Fruit fly (Drosophila melanogaster) whole organism, wandering third instar larva: ENCODE measurements around the gene CG44426.

Experiments
- Abd-B ChIP-seq: fragments of >200 bp; optimal IDR thresholded peaks from 2 replicates; lab custom pipeline; 2017; ENCODE audit warnings: missing biosample characterization, missing genetic modification characterization
- CG32264 ChIP-seq: fragments of 200-800 bp; sonication (Bioruptor generic); optimal IDR thresholded peaks from 2 replicates; lab custom pipeline; 2016; ENCODE audit warnings: missing biosample characterization, missing genetic modification characterization
- CG9705 ChIP-seq: fragments of 200-800 bp; sonication (Bioruptor generic); optimal IDR thresholded peaks from 2 replicates; lab custom pipeline; 2018; ENCODE audit warnings: missing biosample characterization, mild to moderate bottlenecking, missing genetic modification characterization
- CrebA ChIP-seq: fragments of 200-800 bp; sonication (Bioruptor generic); optimal IDR thresholded peaks from 2 replicates; lab custom pipeline; 2016; ENCODE audit warnings: missing biosample characterization, mild to moderate bottlenecking, missing genetic modification characterization, borderline replicate concordance
- Dfd ChIP-seq: fragments of >200 bp; optimal IDR thresholded peaks from 2 replicates; lab custom pipeline; 2017; ENCODE audit warnings: missing biosample characterization, missing genetic modification characterization
- Dif ChIP-seq: fragments of 200-275, 200-300 bp; sonication (Bioruptor generic); optimal IDR thresholded peaks from 2 replicates; lab custom pipeline; 2018; ENCODE audit warnings: missing biosample characterization, missing genetic modification characterization; ENCODE audit not compliant: partially characterized antibody
- GATAd ChIP-seq: sonication (Bioruptor generic); optimal IDR thresholded peaks from 2 replicates; lab custom pipeline; 2016; ENCODE audit warnings: missing biosample characterization, missing genetic modification characterization
- HLH106 ChIP-seq: fragments of 200-800 bp; optimal IDR thresholded peaks from 3 replicates; lab custom pipeline; 2019; ENCODE audit warnings: missing biosample characterization, mild to moderate bottlenecking, missing genetic modification characterization, moderate library complexity
- Hnf4 ChIP-seq: fragments of 200-800 bp; sonication (Bioruptor generic); optimal IDR thresholded peaks from 2 replicates; lab custom pipeline; 2016; ENCODE audit warnings: missing biosample characterization, mild to moderate bottlenecking, missing genetic modification characterization
- Hr78 ChIP-seq: fragments of >200 bp; optimal IDR thresholded peaks from 2 replicates; lab custom pipeline; 2017; ENCODE audit warnings: missing biosample characterization, missing genetic modification characterization
- Hr83 ChIP-seq: fragments of 200-300 bp; sonication (Bioruptor generic); optimal IDR thresholded peaks from 2 replicates; lab custom pipeline; 2016; ENCODE audit warnings: missing biosample characterization, mild to moderate bottlenecking, missing genetic modification characterization, moderate library complexity; ENCODE audit not compliant: poor library complexity, severe bottlenecking
- Jra ChIP-seq: sonication (Bioruptor generic); optimal IDR thresholded peaks from 2 replicates; lab custom pipeline; 2016; ENCODE audit warnings: missing biosample characterization, missing genetic modification characterization
- Mio ChIP-seq: sonication (Bioruptor generic); optimal IDR thresholded peaks from 2 replicates; lab custom pipeline; 2016; ENCODE audit warnings: missing biosample characterization, missing genetic modification characterization
- OdsH ChIP-seq: fragments of 200-800 bp; sonication (Bioruptor generic); optimal IDR thresholded peaks from 2 replicates; lab custom pipeline; 2016; ENCODE audit warnings: missing biosample characterization, mild to moderate bottlenecking, missing genetic modification characterization
- Rel ChIP-seq, 2 experiments: fragments of 200-800 bp; sonication (Bioruptor generic) in 1 of 2; optimal IDR thresholded peaks; 2 replicates in 1 of 2; 3 replicates in 1 of 2; lab custom pipeline; 2016 to 2019; ENCODE audit warnings: mild to moderate bottlenecking in 2 of 2, missing biosample characterization in 2 of 2, missing genetic modification characterization in 2 of 2, moderate library complexity in 1 of 2
- Sp1 ChIP-seq: fragments of 200-800 bp; sonication (Bioruptor generic); optimal IDR thresholded peaks from 3 replicates; lab custom pipeline; 2019; ENCODE audit warnings: missing biosample characterization, mild to moderate bottlenecking, missing genetic modification characterization, moderate library complexity
- Vsx2 ChIP-seq: fragments of 200-300, 225-300 bp; sonication (Bioruptor generic); optimal IDR thresholded peaks from 2 replicates; lab custom pipeline; 2018; ENCODE audit warnings: missing biosample characterization, missing genetic modification characterization; ENCODE audit not compliant: partially characterized antibody
- br ChIP-seq: fragments of 200-800 bp; sonication (Bioruptor generic); optimal IDR thresholded peaks from 2 replicates; lab custom pipeline; 2016; ENCODE audit warnings: missing biosample characterization, missing genetic modification characterization
- dl ChIP-seq, 2 experiments: fragments of 175-275, 200-275 bp in 1 of 2; fragments of 200-275 bp in 1 of 2; sonication (Bioruptor generic); optimal IDR thresholded peaks; lab custom pipeline; 2018; ENCODE audit warnings: mild to moderate bottlenecking in 2 of 2, missing biosample characterization in 2 of 2, missing genetic modification characterization in 2 of 2, moderate library complexity in 2 of 2; ENCODE audit not compliant: partially characterized antibody in 2 of 2, insufficient read depth in 1 of 2
- dsf ChIP-seq: sonication (Bioruptor generic); optimal IDR thresholded peaks from 2 replicates; lab custom pipeline; 2016; ENCODE audit warnings: missing biosample characterization, missing genetic modification characterization, borderline replicate concordance
- ey ChIP-seq: fragments of 200-800 bp; sonication (Bioruptor generic); optimal IDR thresholded peaks from 2 replicates; lab custom pipeline; 2016; ENCODE audit warnings: missing biosample characterization, missing genetic modification characterization
- foxo ChIP-seq, 2 experiments: fragments of 200-800 bp; sonication (Bioruptor generic); optimal IDR thresholded peaks; 2 replicates in 1 of 2; 3 replicates in 1 of 2; lab custom pipeline; 2016 to 2017; ENCODE audit warnings: missing biosample characterization in 2 of 2, missing genetic modification characterization in 2 of 2
- fru ChIP-seq: fragments of 200-800 bp; sonication (Bioruptor generic); optimal IDR thresholded peaks from 3 replicates; lab custom pipeline; 2016; ENCODE audit warnings: missing biosample characterization, mild to moderate bottlenecking, missing genetic modification characterization
- jim ChIP-seq: fragments of 175-275, 200-325 bp; sonication (Bioruptor generic); optimal IDR thresholded peaks from 2 replicates; lab custom pipeline; 2016; ENCODE audit warnings: missing biosample characterization, mild to moderate bottlenecking, missing genetic modification characterization
- lola ChIP-seq: fragments of >200 bp; optimal IDR thresholded peaks from 2 replicates; lab custom pipeline; 2017; ENCODE audit warnings: missing biosample characterization, missing genetic modification characterization
- psq ChIP-seq: fragments of 200-800 bp; sonication (Bioruptor generic); optimal IDR thresholded peaks from 3 replicates; lab custom pipeline; 2017; ENCODE audit warnings: missing biosample characterization, mild to moderate bottlenecking, missing genetic modification characterization, moderate library complexity
- rgr ChIP-seq: fragments of 200-800 bp; sonication (Bioruptor generic); optimal IDR thresholded peaks from 3 replicates; lab custom pipeline; 2016; ENCODE audit warnings: missing biosample characterization, mild to moderate bottlenecking, missing genetic modification characterization
- sage ChIP-seq: fragments of 200-800 bp; sonication (Bioruptor generic); optimal IDR thresholded peaks from 2 replicates; lab custom pipeline; 2016; ENCODE audit warnings: missing biosample characterization, mild to moderate bottlenecking, missing genetic modification characterization
- sv ChIP-seq: fragments of 200-800 bp; sonication (Bioruptor generic); optimal IDR thresholded peaks from 3 replicates; lab custom pipeline; 2016; ENCODE audit warnings: missing biosample characterization, missing genetic modification characterization
- usp ChIP-seq: fragments of >200 bp; optimal IDR thresholded peaks from 2 replicates; lab custom pipeline; 2017; ENCODE audit warnings: missing biosample characterization, missing genetic modification characterization
- woc ChIP-seq: sonication (Bioruptor generic); optimal IDR thresholded peaks from 2 replicates; lab custom pipeline; 2016; ENCODE audit warnings: missing biosample characterization, mild to moderate bottlenecking, missing genetic modification characterization

The CG44426 gene

DNA sequence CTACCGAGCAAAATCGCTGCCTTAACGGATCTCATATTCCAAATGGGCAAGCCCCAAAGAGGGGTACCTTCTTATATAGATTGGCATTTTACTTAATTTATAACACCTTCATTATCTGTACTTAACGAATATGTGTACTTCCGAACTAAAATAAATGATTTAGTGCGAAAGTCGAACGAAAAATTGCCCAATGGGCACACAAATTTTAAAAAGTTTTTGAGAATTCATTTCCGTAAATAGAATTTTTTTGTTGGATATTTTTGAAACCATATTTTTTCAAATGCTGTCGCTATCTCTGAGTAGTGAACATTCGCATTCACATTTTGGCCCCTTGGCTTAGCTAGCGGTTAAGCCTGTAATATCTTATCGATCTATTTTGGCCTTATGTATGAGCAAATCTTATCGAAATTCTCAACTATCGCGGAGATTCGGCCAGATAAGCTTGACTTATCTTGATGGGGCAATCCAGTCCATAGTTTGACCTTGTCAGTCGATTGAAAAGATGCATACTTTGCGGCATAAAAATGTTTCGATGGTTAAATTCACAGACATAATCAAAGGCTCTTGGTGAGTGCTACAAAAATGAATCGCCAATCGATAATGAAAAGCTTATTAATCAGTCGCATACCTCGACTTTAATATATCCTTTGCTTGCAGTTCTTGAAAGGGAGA lies 12.6 kb upstream of the CG44426 start, which contains the start of gene CG1304:
CG1304 (minus strand) TSS at position 51 of the 672 bp plus-strand sequence.
- TF ChIP-seq Vsx2 (GFP tag; lab: Kevin White, UChicago) (no peak), fru (no peak), Hr78 (GFP tag; lab: Kevin White, UChicago) (no peak)

dm6 chrX:20984386-20984785 lies 6.3 kb downstream of the CG44426 start, which contains the start of gene CG11666:
CG11666 (plus strand) TSS chrX:20984686.
- no peak for TF ChIP-seq lola (GFP tag; lab: Kevin White, UChicago)
- no peak for TF ChIP-seq woc (GFP tag; lab: Kevin White, UChicago)
- TF ChIP-seq Hnf4 (GFP tag; lab: Kevin White, UChicago), result no peak
- TF ChIP-seq Rel (GFP tag; optimal IDR thresholded peaks at IDR 0.05; lab: Kevin White, UChicago), result no peak
- no peak for TF ChIP-seq Rel (tag; optimal IDR thresholded peaks at IDR 0.05; lab: Kevin White, UChicago)
- TF ChIP-seq usp, result no peak
- TF ChIP-seq sage, result no peak
- TF ChIP-seq jim (GFP tag; lab: Kevin White, UChicago), result no peak
- TF ChIP-seq fru, result no peak
- TF ChIP-seq dsf (GFP tag; lab: Kevin White, UChicago), result no peak
- no peak for TF ChIP-seq Dif
- no peak for TF ChIP-seq CG32264
- no peak for TF ChIP-seq HLH106 (tag; lab: Kevin White, UChicago)
- no peak for TF ChIP-seq CG9705 (GFP tag; lab: Kevin White, UChicago)
- TF ChIP-seq Hr78 (GFP tag; lab: Kevin White, UChicago), result no peak
- no peak for TF ChIP-seq foxo (GFP tag; optimal IDR thresholded peaks at IDR 0.05; lab: Kevin White, UChicago)
- no peak for TF ChIP-seq psq (GFP tag; lab: Kevin White, UChicago)

DNA sequence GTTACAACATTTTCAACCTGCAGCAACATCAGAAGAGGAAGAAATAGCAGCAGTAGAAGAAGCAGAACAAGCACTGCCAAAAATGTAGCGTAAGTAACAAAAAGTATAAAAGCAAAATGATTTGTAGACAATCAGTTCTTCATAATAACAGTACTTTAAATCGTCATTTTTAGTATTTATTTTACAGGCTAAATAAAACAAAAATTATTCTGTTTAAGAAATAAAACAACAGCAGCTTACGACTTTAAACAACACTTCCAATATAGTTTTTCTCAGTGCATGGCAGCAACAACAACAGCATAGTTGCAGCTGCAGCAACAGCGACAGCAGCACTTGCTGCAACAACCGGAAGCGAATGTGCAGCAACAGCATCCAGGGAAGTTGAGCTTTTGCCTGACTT lies 32.5 kb downstream of the CG44426 start:
- no peak for TF ChIP-seq foxo (GFP tag; optimal IDR thresholded peaks at IDR 0.05; lab: Kevin White, UChicago)
- no peak for TF ChIP-seq Hnf4 (GFP tag; lab: Kevin White, UChicago)
- TF ChIP-seq Vsx2 (GFP tag; lab: Kevin White, UChicago), result no peak
- TF ChIP-seq GATAd (GFP tag; lab: Kevin White, UChicago), result no peak
- no peak for TF ChIP-seq Dfd
- no peak for TF ChIP-seq Abd-B (GFP tag; lab: Kevin White, UChicago)
- TF ChIP-seq rgr, result no peak
- TF ChIP-seq Sp1, result no peak
- TF ChIP-seq HLH106 (tag; lab: Kevin White, UChicago), result no peak
- no peak for TF ChIP-seq woc (GFP tag; lab: Kevin White, UChicago)
- no peak for TF ChIP-seq psq (GFP tag; lab: Kevin White, UChicago)
- no peak for TF ChIP-seq Hr78 (GFP tag; lab: Kevin White, UChicago)
- TF ChIP-seq br (GFP tag; lab: Kevin White, UChicago), result no peak
- no peak for TF ChIP-seq Dif
- no peak for TF ChIP-seq dl (GFP tag; optimal IDR thresholded peaks at IDR 0.05; lab: Kevin White, UChicago; ENCODE audit: insufficient read depth in 1 of 2, partially characterized antibody in 2 of 2)
- no peak for TF ChIP-seq Hr83
- no peak for TF ChIP-seq OdsH
- no peak for TF ChIP-seq CrebA (GFP tag; lab: Kevin White, UChicago)
- TF ChIP-seq CG32264, result no peak

DNA sequence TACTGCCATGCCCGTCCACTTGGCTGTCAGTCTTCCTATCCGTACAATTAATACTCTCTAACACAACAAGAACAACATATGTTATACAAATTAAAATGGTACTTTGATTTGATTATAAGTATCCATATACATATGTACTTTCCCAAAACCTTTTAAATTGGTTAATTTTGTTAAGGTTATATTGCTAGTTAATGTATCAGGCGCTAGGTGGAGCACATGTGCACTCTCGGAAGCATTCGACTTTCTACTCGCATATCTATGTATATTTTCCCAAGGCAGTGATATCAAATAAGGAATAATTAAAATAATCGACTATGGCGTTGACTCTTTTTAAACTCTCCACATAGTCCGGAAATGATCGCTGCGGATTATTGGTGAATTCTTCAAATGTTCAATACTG lies 39.5 kb downstream of the CG44426 start:
- TF ChIP-seq Rel (GFP tag; optimal IDR thresholded peaks at IDR 0.05; lab: Kevin White, UChicago) (no peak), Rel (tag; optimal IDR thresholded peaks at IDR 0.05; lab: Kevin White, UChicago) (no peak)

dm6 chrX:21025788-21026187 lies 47.7 kb downstream of the CG44426 start, which contains the start of gene r-cup:
r-cup (minus strand) TSS chrX:21025888.
- TF ChIP-seq sv (GFP tag; lab: Kevin White, UChicago) (no peak), woc (GFP tag; lab: Kevin White, UChicago) (no peak), dl (GFP tag; optimal IDR thresholded peaks at IDR 0.05; lab: Kevin White, UChicago; ENCODE audit: insufficient read depth in 1 of 2, partially characterized antibody in 2 of 2) (no peak), sage (no peak), Mio (GFP tag; lab: Kevin White, UChicago) (no peak), foxo (GFP tag; optimal IDR thresholded peaks at IDR 0.05; lab: Kevin White, UChicago) (no peak), OdsH (no peak), Hr78 (GFP tag; lab: Kevin White, UChicago) (no peak), psq (GFP tag; lab: Kevin White, UChicago) (no peak), Dfd (no peak), Dif (no peak), ey (GFP tag; lab: Kevin White, UChicago) (no peak), CrebA (GFP tag; lab: Kevin White, UChicago) (no peak), Hr83 (no peak), Jra (no peak)
